Worm (Caenorhabditis elegans) whole organism, L2 larva: Measurements from ENCODE around the gene F46B6.6.

ENCODE experiments used
- C34F6.9 ChIP-seq: fragments of 150-350 bp; optimal IDR thresholded peaks from 2 replicates; lab custom pipeline; 2014; ENCODE audit warnings: missing biosample characterization, missing genetic modification characterization
- Y55F3AM.14 ChIP-seq: fragments of 200-800 bp; sonication (Bioruptor generic); optimal IDR thresholded peaks from 2 replicates; lab custom pipeline; 2018; ENCODE audit warnings: mild to moderate bottlenecking, missing genetic modification characterization, missing compliant biosample characterization
- ZK546.5 ChIP-seq: sonication (generic microtip); optimal IDR thresholded peaks from 2 replicates; lab custom pipeline; 2017; ENCODE audit warnings: missing biosample characterization, missing genetic modification characterization
- alr-1 ChIP-seq: fragments of 150-350 bp; optimal IDR thresholded peaks from 2 replicates; lab custom pipeline; 2014; ENCODE audit warnings: missing biosample characterization, missing genetic modification characterization
- ama-1 ChIP-seq: fragments of 150-350 bp; optimal IDR thresholded peaks from 2 replicates; lab custom pipeline; 2018; ENCODE audit warnings: inconsistent platforms
- ceh-82 ChIP-seq: fragments of 150-350 bp; optimal IDR thresholded peaks from 2 replicates; lab custom pipeline; 2014; ENCODE audit warnings: missing biosample characterization, missing genetic modification characterization
- crh-2 ChIP-seq: sonication (generic microtip); optimal IDR thresholded peaks from 2 replicates; lab custom pipeline; 2017; ENCODE audit warnings: missing biosample characterization, missing genetic modification characterization
- egl-27 ChIP-seq: sonication (generic microtip); optimal IDR thresholded peaks from 3 replicates; lab custom pipeline; 2017; ENCODE audit warnings: missing biosample characterization, missing genetic modification reagents, missing genetic modification characterization
- elt-1 ChIP-seq: fragments of 150-350 bp; optimal IDR thresholded peaks from 2 replicates; lab custom pipeline; 2014; ENCODE audit warnings: missing biosample characterization, missing genetic modification characterization
- fos-1 ChIP-seq: fragments of 150-350 bp; optimal IDR thresholded peaks from 2 replicates; lab custom pipeline; 2014; ENCODE audit warnings: missing biosample characterization, missing genetic modification characterization
- lin-11 ChIP-seq: fragments of 150-350 bp; sonication (generic microtip); optimal IDR thresholded peaks from 2 replicates; lab custom pipeline; 2014; ENCODE audit warnings: missing biosample characterization, missing genetic modification characterization, inconsistent platforms, mixed read lengths
- lin-13 ChIP-seq: fragments of 150-350 bp; optimal IDR thresholded peaks from 2 replicates; lab custom pipeline; 2014; ENCODE audit warnings: missing biosample characterization, missing genetic modification reagents, missing genetic modification characterization
- lsy-2 ChIP-seq, 2 experiments: fragments of 150-350 bp in 1 of 2; sonication (generic microtip) in 1 of 2; optimal IDR thresholded peaks; 2 replicates each; lab custom pipeline; 2014 to 2017; ENCODE audit warnings: missing biosample characterization in 2 of 2, missing genetic modification characterization in 2 of 2
- mab-5 ChIP-seq: fragments of 150-350 bp; optimal IDR thresholded peaks from 2 replicates; lab custom pipeline; 2014; ENCODE audit warnings: missing biosample characterization, missing genetic modification characterization
- nhr-10 ChIP-seq: sonication (generic microtip); optimal IDR thresholded peaks from 2 replicates; lab custom pipeline; 2017; ENCODE audit warnings: missing biosample characterization, missing genetic modification characterization
- nhr-11 ChIP-seq: fragments of 150-350 bp; optimal IDR thresholded peaks from 2 replicates; lab custom pipeline; 2014; ENCODE audit warnings: missing biosample characterization, missing genetic modification characterization
- nhr-12 ChIP-seq: fragments of 150-350 bp; optimal IDR thresholded peaks from 2 replicates; lab custom pipeline; 2014; ENCODE audit warnings: missing biosample characterization, missing genetic modification characterization
- nhr-129 ChIP-seq: fragments of 150-350 bp; optimal IDR thresholded peaks from 2 replicates; lab custom pipeline; 2014; ENCODE audit warnings: missing biosample characterization, missing genetic modification characterization
- nhr-21 ChIP-seq: fragments of 150-350 bp; optimal IDR thresholded peaks from 2 replicates; lab custom pipeline; 2014; ENCODE audit warnings: missing biosample characterization, missing genetic modification characterization
- nhr-23 ChIP-seq: fragments of 150-350 bp; optimal IDR thresholded peaks from 2 replicates; lab custom pipeline; 2014; ENCODE audit warnings: missing biosample characterization, missing genetic modification reagents, missing genetic modification characterization
- nhr-237 ChIP-seq: fragments of 150-350 bp; optimal IDR thresholded peaks from 2 replicates; lab custom pipeline; 2014; ENCODE audit warnings: missing biosample characterization, missing genetic modification characterization
- nhr-25 ChIP-seq: fragments of 150-350 bp; sonication (generic microtip); optimal IDR thresholded peaks from 3 replicates; lab custom pipeline; 2014; ENCODE audit warnings: missing biosample characterization, missing genetic modification characterization
- nhr-6 ChIP-seq: fragments of 150-350 bp; optimal IDR thresholded peaks from 2 replicates; lab custom pipeline; 2014; ENCODE audit warnings: missing biosample characterization, missing genetic modification characterization
- nhr-77 ChIP-seq: fragments of 150-350 bp; optimal IDR thresholded peaks from 2 replicates; lab custom pipeline; 2014; ENCODE audit warnings: missing biosample characterization, missing genetic modification characterization
- peb-1 ChIP-seq: fragments of 150-350 bp; optimal IDR thresholded peaks from 2 replicates; lab custom pipeline; 2014; ENCODE audit warnings: missing biosample characterization, missing genetic modification characterization
- sem-4 ChIP-seq: fragments of 150-350 bp; optimal IDR thresholded peaks from 2 replicates; lab custom pipeline; 2014; ENCODE audit warnings: missing biosample characterization, missing genetic modification reagents, missing genetic modification characterization
- sma-9 ChIP-seq, 2 experiments: fragments of 150-350 bp in 1 of 2; sonication (generic microtip) in 1 of 2; optimal IDR thresholded peaks; 2 replicates each; lab custom pipeline; 2014 to 2016; ENCODE audit warnings: missing genetic modification characterization in 2 of 2, mild to moderate bottlenecking in 1 of 2, missing biosample characterization in 1 of 2, missing compliant biosample characterization in 1 of 2, missing genetic modification reagents in 1 of 2, moderate library complexity in 1 of 2
- unc-39 ChIP-seq: fragments of 150-350 bp; optimal IDR thresholded peaks from 2 replicates; lab custom pipeline; 2014; ENCODE audit warnings: missing biosample characterization, missing genetic modification characterization
- unc-62 ChIP-seq: fragments of 150-350 bp; optimal IDR thresholded peaks from 2 replicates; lab custom pipeline; 2014; ENCODE audit warnings: missing biosample characterization, missing genetic modification reagents, missing genetic modification characterization
- zag-1 ChIP-seq: fragments of 150-350 bp; optimal IDR thresholded peaks from 2 replicates; lab custom pipeline; 2014; ENCODE audit warnings: missing biosample characterization, missing genetic modification characterization
- ztf-11 ChIP-seq: sonication (generic microtip); optimal IDR thresholded peaks from 2 replicates; lab custom pipeline; 2017; ENCODE audit warnings: missing biosample characterization, missing genetic modification characterization

The F46B6.6 gene

ce11 chrV:9765622-9766021, 21.0 kb downstream of the F46B6.6 start:
- no peak for TF ChIP-seq ZK546.5 (tag; lab: Kevin White, UChicago)
- TF ChIP-seq lsy-2 (tag; optimal IDR thresholded peaks at IDR 0.05; lab: Kevin White, UChicago), result peak; percentile 20 to 81
- TF ChIP-seq sma-9 (GFP tag; optimal IDR thresholded peaks at IDR 0.05; lab: Kevin White, UChicago), result peak; percentile 59
- no peak for TF ChIP-seq sma-9 (tag; optimal IDR thresholded peaks at IDR 0.05; lab: Kevin White, UChicago)
- TF ChIP-seq sem-4 (tag; lab: Kevin White, UChicago), result peak; percentile 12
- no peak for TF ChIP-seq nhr-25 (tag; lab: Kevin White, UChicago)
- TF ChIP-seq C34F6.9 (tag; lab: Kevin White, UChicago), result peak; percentile 39
- no peak for TF ChIP-seq mab-5 (tag; lab: Kevin White, UChicago)
- TF ChIP-seq nhr-6 (tag; lab: Kevin White, UChicago), result peak; percentile 2
- no peak for TF ChIP-seq nhr-11
- peak; percentile 0 for TF ChIP-seq zag-1 (tag; lab: Kevin White, UChicago)
- TF ChIP-seq, all 48 proteins: peak for 6

DNA sequence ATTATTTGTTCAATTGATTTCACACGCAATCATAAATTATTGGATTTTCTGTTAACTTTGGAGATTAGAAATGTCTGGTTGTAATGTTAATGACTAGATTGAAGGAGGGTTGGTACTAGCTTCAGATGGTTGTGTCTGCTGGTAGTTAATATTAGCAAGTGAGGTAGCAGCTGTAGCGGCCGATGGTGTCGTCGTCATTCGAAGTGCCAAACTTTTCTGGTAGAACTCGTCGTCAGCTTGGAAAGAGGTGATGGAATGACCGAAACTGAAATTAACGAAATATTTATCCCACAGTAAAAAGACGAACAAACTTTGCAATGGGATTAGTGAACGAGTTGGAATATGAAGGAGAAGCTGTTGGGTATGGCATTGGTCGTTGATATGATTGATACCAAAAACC, 22.1 kb downstream of the F46B6.6 start:
- TF ChIP-seq nhr-77 (tag; lab: Kevin White, UChicago) (no peak), sem-4 (tag; lab: Kevin White, UChicago) (no peak), ztf-11 (tag; lab: Kevin White, UChicago) (no peak), nhr-10 (tag; lab: Kevin White, UChicago) (no peak)

ce11 chrV:9763759-9764158, 22.9 kb downstream of the F46B6.6 start:
- no peak for TF ChIP-seq unc-39 (tag; lab: Kevin White, UChicago)
- TF ChIP-seq peb-1 (tag; lab: Kevin White, UChicago), result no peak
- TF ChIP-seq unc-62 (GFP tag; lab: Kevin White, UChicago), result no peak
- TF ChIP-seq nhr-237 (tag; lab: Kevin White, UChicago), result no peak
- TF ChIP-seq egl-27 (tag; lab: Kevin White, UChicago), result no peak
- TF ChIP-seq crh-2, result no peak
- no peak for TF ChIP-seq alr-1 (tag; lab: Kevin White, UChicago)
- no peak for TF ChIP-seq zag-1 (tag; lab: Kevin White, UChicago)
- TF ChIP-seq lin-11 (tag; lab: Kevin White, UChicago), result no peak

DNA sequence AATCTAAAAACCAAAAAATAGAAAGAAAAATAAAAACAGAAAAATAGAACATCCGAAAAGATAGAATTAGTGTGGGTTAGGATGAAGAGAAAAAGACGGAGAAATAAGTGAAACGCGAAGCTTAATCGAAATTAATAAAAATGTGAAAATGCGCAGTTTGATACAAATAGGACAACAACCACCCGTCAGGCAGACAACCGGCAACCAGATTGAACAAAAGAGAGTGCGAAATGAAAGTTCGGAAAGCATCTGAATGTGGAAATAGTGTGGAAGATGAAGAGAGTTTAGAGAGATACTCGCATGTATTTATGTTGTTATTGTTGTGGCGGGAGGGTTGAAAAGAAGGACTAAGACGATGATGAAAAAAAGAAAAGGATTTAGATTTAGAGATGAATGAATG, 28.2 kb downstream of the F46B6.6 start:
- TF ChIP-seq nhr-237 (tag; lab: Kevin White, UChicago) (no peak), ceh-82 (tag; lab: Kevin White, UChicago) (no peak), elt-1 (tag; lab: Kevin White, UChicago) (no peak), unc-62 (GFP tag; lab: Kevin White, UChicago) (no peak), ama-1 (lab: Kevin White, UChicago) (no peak)

DNA sequence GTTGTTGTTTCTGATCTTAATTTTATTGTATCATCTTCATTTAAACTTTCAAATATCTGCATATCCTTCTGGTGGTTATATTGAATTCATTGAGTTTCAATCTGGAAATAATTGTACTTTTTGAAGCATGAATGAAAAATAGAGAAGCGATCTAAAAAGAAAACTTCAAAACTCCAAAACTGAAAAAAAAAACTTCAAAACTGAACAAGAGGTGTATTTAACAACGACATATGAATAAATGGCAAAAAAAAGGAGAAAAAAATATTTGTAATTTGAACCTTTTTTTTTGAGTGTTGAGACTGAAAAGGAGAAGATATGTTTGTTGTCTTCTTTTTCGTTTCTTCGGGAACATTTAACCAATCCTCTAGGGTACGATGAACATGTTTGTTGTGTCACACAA, 28.8 kb downstream of the F46B6.6 start, which contains the start of gene F58E6.11:
TSS of gene F58E6.11 (minus strand) at position 101 of the 400 bp plus-strand sequence.
- no peak for TF ChIP-seq unc-62 (GFP tag; lab: Kevin White, UChicago)
- TF ChIP-seq nhr-11, result no peak
- no peak for TF ChIP-seq nhr-12 (tag; lab: Kevin White, UChicago)
- TF ChIP-seq ama-1 (lab: Kevin White, UChicago), result no peak
- no peak for TF ChIP-seq nhr-21
- TF ChIP-seq lsy-2 (tag; optimal IDR thresholded peaks at IDR 0.05; lab: Kevin White, UChicago), result no peak
- no peak for TF ChIP-seq nhr-237 (tag; lab: Kevin White, UChicago)
- no peak for TF ChIP-seq nhr-25 (tag; lab: Kevin White, UChicago)
- TF ChIP-seq nhr-10 (tag; lab: Kevin White, UChicago), result no peak

DNA sequence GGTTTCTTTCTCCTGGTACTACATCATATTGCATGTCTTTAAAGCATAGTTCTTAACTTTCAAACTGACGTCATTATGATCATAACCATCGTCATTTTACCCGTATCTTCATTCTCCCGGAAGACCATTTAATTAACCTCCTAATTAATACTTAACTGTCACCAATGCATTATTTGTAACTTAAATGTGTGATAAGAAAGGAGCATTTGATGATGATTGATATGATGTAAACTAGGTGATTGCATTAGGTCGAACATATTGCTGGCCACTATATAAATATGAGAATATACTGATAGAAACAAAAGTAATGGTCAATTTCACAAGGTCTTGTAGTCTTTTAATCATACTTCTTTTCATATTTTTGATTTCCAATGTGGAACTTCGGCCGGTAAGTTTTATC, 30.4 kb downstream of the F46B6.6 start, which contains the start of gene hrg-3:
TSS of gene hrg-3 (plus strand) at position 227 of the 400 bp plus-strand sequence.
- peak; percentile 9 for TF ChIP-seq lin-13
- TF ChIP-seq fos-1 (tag; lab: Kevin White, UChicago), result peak; percentile 81
- peak; percentile 50 for TF ChIP-seq crh-2
- TF ChIP-seq nhr-23, result no peak
- no peak for TF ChIP-seq Y55F3AM.14
- TF ChIP-seq sma-9 (GFP tag; optimal IDR thresholded peaks at IDR 0.05; lab: Kevin White, UChicago), result peak; percentile 59
- TF ChIP-seq sma-9 (tag; optimal IDR thresholded peaks at IDR 0.05; lab: Kevin White, UChicago), result no peak
- peak; percentile 34 for TF ChIP-seq nhr-129 (tag; lab: Kevin White, UChicago)
